Comparison of ENCODE assay signal across 2 worm cellular contexts in the genomic region with DNA sequence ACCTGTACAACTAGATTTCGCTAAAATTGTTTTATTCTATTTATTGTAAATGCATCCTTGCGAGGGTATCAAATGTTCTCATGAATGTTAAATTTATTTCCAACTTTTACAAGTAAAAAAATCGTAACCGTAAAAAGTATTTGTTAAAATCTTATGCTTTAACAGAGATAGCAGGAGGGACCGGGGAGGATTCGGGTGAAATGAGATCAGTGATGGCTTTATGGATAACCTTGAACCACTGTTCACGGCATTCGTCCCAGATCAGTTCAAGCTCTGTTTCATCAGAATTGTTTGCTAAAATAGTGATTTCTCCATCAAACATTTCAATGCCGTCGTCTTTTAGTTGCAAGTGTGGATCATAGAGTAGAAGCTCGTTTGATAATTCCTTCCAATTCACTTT.
TF ChIP-seq lines count a peak whose summit lies in the region.

No protein-coding gene starts in this region.

TF ChIP-seq in whole organism, L4 larva, 104 proteins besides CTCF, POLR2A, EP300 and RAD21:
- TF ChIP-seq nhr-11 (tag; optimal IDR thresholded peaks at IDR 0.05; lab: Kevin White, UChicago) (no peak), zip-2 (tag; optimal IDR thresholded peaks at IDR 0.05; lab: Kevin White, UChicago) (no peak), lin-38 (GFP tag; IDR thresholded peaks at IDR 0.05; lab: Robert Waterston, UW) (peak; percentile 51), Y75B8A.6 (GFP tag; IDR thresholded peaks at IDR 0.05; lab: Robert Waterston, UW) (no peak), mes-2 (tag; optimal IDR thresholded peaks at IDR 0.05; lab: Kevin White, UChicago; ENCODE audit: poor library complexity, severe bottlenecking) (peak; percentile 5), Y48G9A.11 (GFP tag; IDR thresholded peaks at IDR 0.05; lab: Robert Waterston, UW) (no peak), vab-7 (GFP tag; IDR thresholded peaks at IDR 0.05; lab: Robert Waterston, UW) (no peak), tag-97 (GFP tag; IDR thresholded peaks at IDR 0.05; lab: Robert Waterston, UW) (no peak), aha-1 (tag; lab: Kevin White, UChicago) (no peak), Y5F2A.4 (GFP tag; optimal IDR thresholded peaks at IDR 0.05; lab: Kevin White, UChicago) (no peak), lim-7 (GFP tag; IDR thresholded peaks at IDR 0.05; lab: Robert Waterston, UW) (no peak), mdl-1 (tag; optimal IDR thresholded peaks at IDR 0.05; lab: Kevin White, UChicago) (no peak), saeg-2 (GFP tag; IDR thresholded peaks at IDR 0.05; lab: Robert Waterston, UW) (no peak), aly-2 (tag; optimal IDR thresholded peaks at IDR 0.05; lab: Kevin White, UChicago) (peak; percentile 67), nhr-10 (tag; optimal IDR thresholded peaks at IDR 0.05; lab: Kevin White, UChicago) (no peak), ceh-20 (GFP tag; IDR thresholded peaks at IDR 0.05; lab: Robert Waterston, UW) (no peak), arid-1 (GFP tag; conservative IDR thresholded peaks at IDR 0.05; lab: Robert Waterston, UW) (0 out of 2 replicates have a peak, but pooled peaks have one; percentile 10), R02D3.7 (tag; optimal IDR thresholded peaks at IDR 0.05; lab: Kevin White, UChicago) (no peak), F49E8.2 (tag; optimal IDR thresholded peaks at IDR 0.05; lab: Kevin White, UChicago; ENCODE audit: borderline replicate concordance) (peak; percentile 1), dmd-8 (GFP tag; IDR thresholded peaks at IDR 0.05; lab: Robert Waterston, UW) (no peak), hlh-11 (tag; optimal IDR thresholded peaks at IDR 0.05; lab: Kevin White, UChicago) (no peak), zag-1 (tag; optimal IDR thresholded peaks at IDR 0.05; lab: Kevin White, UChicago) (no peak), ces-1 (GFP tag; optimal IDR thresholded peaks at IDR 0.05; lab: Kevin White, UChicago) (no peak), unc-130 (GFP tag; optimal IDR thresholded peaks at IDR 0.05; lab: Kevin White, UChicago) (no peak), spr-3 (GFP tag; optimal IDR thresholded peaks at IDR 0.05; lab: Kevin White, UChicago) (no peak), dmd-6 (GFP tag; IDR thresholded peaks at IDR 0.05; lab: Robert Waterston, UW) (no peak), hif-1 (tag; optimal IDR thresholded peaks at IDR 0.05; lab: Kevin White, UChicago) (no peak), F44E2.7 (GFP tag; IDR thresholded peaks at IDR 0.05; lab: Robert Waterston, UW) (no peak)
TF ChIP-seq in whole organism, L4 larva: peak in this region for 5.

TF ChIP-seq in whole organism, young adult, 124 proteins besides CTCF, POLR2A, EP300 and RAD21:
- TF ChIP-seq Y67H2A.10 (GFP tag; conservative IDR thresholded peaks at IDR 0.05; lab: Robert Waterston, UW) (no peak), B0336.3 (GFP tag; IDR thresholded peaks at IDR 0.05; lab: Robert Waterston, UW) (peak; percentile 66; the same call in 1 of the 2 replicates), C17E4.6 (GFP tag; IDR thresholded peaks at IDR 0.05; lab: Robert Waterston, UW) (no peak), nhr-27 (tag; optimal IDR thresholded peaks at IDR 0.05; lab: Kevin White, UChicago) (peak; percentile 11), D2030.7 (GFP tag; IDR thresholded peaks at IDR 0.05; lab: Robert Waterston, UW) (0 out of 2 replicates have a peak, but pooled peaks have one; percentile 28), snpc-3.4 (tag; optimal IDR thresholded peaks at IDR 0.05; lab: Kevin White, UChicago) (peak; percentile 19), unc-62 (GFP tag; optimal IDR thresholded peaks at IDR 0.05; lab: Kevin White, UChicago) (no peak), tbx-9 (tag; optimal IDR thresholded peaks at IDR 0.05; lab: Kevin White, UChicago; ENCODE audit: borderline replicate concordance) (no peak), tbp1 (GFP tag; optimal IDR thresholded peaks at IDR 0.05; lab: Kevin White, UChicago) (peak; percentile 15), cebp-1 (GFP tag; IDR thresholded peaks at IDR 0.05; lab: Robert Waterston, UW) (no peak), cebp-1 (tag; optimal IDR thresholded peaks at IDR 0.05; lab: Kevin White, UChicago) (peak; percentile 41), xnd-1 (tag; optimal IDR thresholded peaks at IDR 0.05; lab: Kevin White, UChicago) (no peak), madf-6 (GFP tag; IDR thresholded peaks at IDR 0.05; lab: Robert Waterston, UW) (peak; percentile 36; the same call in 1 of the 2 replicates), nfyb-1 (GFP tag; IDR thresholded peaks at IDR 0.05; lab: Robert Waterston, UW) (peak; percentile 57; the same call in 1 of the 2 replicates), egrh-3 (GFP tag; IDR thresholded peaks at IDR 0.05; lab: Robert Waterston, UW) (no peak), zim-3 (tag; optimal IDR thresholded peaks at IDR 0.05; lab: Kevin White, UChicago) (no peak), C06A6.2 (GFP tag; conservative IDR thresholded peaks at IDR 0.05; lab: Robert Waterston, UW) (no peak), ama-1 (optimal IDR thresholded peaks at IDR 0.05; lab: Kevin White, UChicago) (no peak), ama-1 (GFP tag; optimal IDR thresholded peaks at IDR 0.05; lab: Kevin White, UChicago) (peak in 1 of 2 experiments; percentile 31), F55B11.4 (tag; optimal IDR thresholded peaks at IDR 0.05; lab: Kevin White, UChicago; ENCODE audit: borderline replicate concordance, insufficient read depth) (no peak), B0019.2 (GFP tag; conservative IDR thresholded peaks at IDR 0.05; lab: Robert Waterston, UW) (0 out of 2 replicates have a peak, but pooled peaks have one; percentile 7), F52B5.7 (tag; optimal IDR thresholded peaks at IDR 0.05; lab: Kevin White, UChicago) (peak; percentile 7), attf-6 (GFP tag; IDR thresholded peaks at IDR 0.05; lab: Robert Waterston, UW) (0 out of 2 replicates have a peak, but pooled peaks have one; percentile 58), ceh-100 (GFP tag; IDR thresholded peaks at IDR 0.05; lab: Robert Waterston, UW) (0 out of 2 replicates have a peak, but pooled peaks have one; percentile 14), ztf-28 (GFP tag; IDR thresholded peaks at IDR 0.05; lab: Robert Waterston, UW) (no peak), ceh-58 (GFP tag; IDR thresholded peaks at IDR 0.05; lab: Robert Waterston, UW) (no peak), hrde-1 (tag; optimal IDR thresholded peaks at IDR 0.05; lab: Kevin White, UChicago; ENCODE audit: borderline replicate concordance) (peak; percentile 16), zfh-2 (GFP tag; conservative IDR thresholded peaks at IDR 0.05; lab: Robert Waterston, UW) (no peak), sea-2 (GFP tag; IDR thresholded peaks at IDR 0.05; lab: Robert Waterston, UW) (no peak), die-1 (tag; optimal IDR thresholded peaks at IDR 0.05; lab: Kevin White, UChicago) (peak; percentile 16), ekl-4 (GFP tag; IDR thresholded peaks at IDR 0.05; lab: Robert Waterston, UW) (0 out of 2 replicates have a peak, but pooled peaks have one; percentile 29), nfya-2 (GFP tag; IDR thresholded peaks at IDR 0.05; lab: Robert Waterston, UW) (peak; percentile 73; the same call in 1 of the 2 replicates), athp-1 (tag; optimal IDR thresholded peaks at IDR 0.05; lab: Kevin White, UChicago) (peak; percentile 22), repo-1 (tag; optimal IDR thresholded peaks at IDR 0.05; lab: Kevin White, UChicago) (peak; percentile 15), snpc-4 (GFP tag; optimal IDR thresholded peaks at IDR 0.05; lab: Kevin White, UChicago) (no peak), snpc-4 (tag; optimal IDR thresholded peaks at IDR 0.05; lab: Kevin White, UChicago) (peak in 1 of 4 experiments; percentile 3), pbrm-1 (GFP tag; IDR thresholded peaks at IDR 0.05; lab: Robert Waterston, UW) (0 out of 2 replicates have a peak, but pooled peaks have one; percentile 37)

Comparison
In these comparisons a context has a peak if more than half of its experiments do, and no peak if none do; other contexts are left out.
1. Of the 7 proteins assayed by ChIP-seq in both whole organism, young adult and whole organism, L4 larva: peak only in whole organism, young adult: none; only in whole organism, L4 larva: F49E8.2; in both: none; in neither: 4; mixed calls (peak in some experiments, not most) for 2.